Fruit fly (Drosophila melanogaster): Measurements from ENCODE around the gene CG34382.

The CG34382 gene

DNA sequence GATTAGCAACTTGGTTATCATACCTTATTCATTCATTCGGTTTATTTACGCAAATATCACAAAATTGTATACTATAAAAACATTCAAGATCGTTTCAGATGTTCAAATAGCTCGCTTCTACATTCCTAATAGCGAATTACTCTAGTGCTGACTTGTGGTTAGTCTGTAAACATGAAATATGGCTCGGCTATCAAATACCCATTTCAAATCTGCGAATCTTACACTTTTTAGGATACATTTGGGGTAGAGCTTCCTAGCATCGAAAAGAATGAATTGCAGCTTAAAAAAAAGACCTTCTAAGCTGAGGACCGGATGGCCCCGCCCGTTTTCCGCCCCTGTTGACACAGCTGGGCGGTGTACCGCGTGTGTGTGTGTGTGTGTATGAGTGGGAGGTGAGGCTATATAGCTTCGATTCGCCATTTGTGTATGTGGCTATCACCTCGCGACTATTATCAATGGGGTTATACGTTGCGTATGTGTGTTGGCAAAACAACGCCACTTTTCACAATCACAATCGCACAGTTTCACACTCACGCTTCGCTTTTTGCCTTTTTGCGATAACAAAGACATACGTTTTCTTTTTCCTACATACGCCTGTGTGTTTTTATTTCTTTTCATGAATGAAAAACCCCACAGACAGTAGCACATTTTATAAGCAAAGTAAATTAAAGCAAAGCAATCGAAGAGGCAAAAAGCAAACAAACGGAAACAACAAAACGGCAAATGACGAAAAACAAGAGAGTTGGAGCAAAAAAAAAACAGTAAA, 32.0 kb upstream of the CG34382 start (continued):
- TF ChIP-seq sob (GFP tag; IDR thresholded peaks at IDR 0.05) (0 out of 2 replicates have a peak, but pooled peaks have one; percentile 14), Chrac-16 (GFP tag; optimal IDR thresholded peaks at IDR 0.05) (no peak), CG15269 (tag; optimal IDR thresholded peaks at IDR 0.05) (peak; percentile 10), CG16813 (GFP tag; IDR thresholded peaks at IDR 0.05; ENCODE audit: partially characterized antibody) (peak; percentile 54), Dbx (GFP tag; IDR thresholded peaks at IDR 0.05) (peak; percentile 37; the same call in 1 of the 3 replicates), dysf (GFP tag; IDR thresholded peaks at IDR 0.05) (0 out of 3 replicates have a peak, but pooled peaks have one; percentile 15), rib (GFP tag; IDR thresholded peaks at IDR 0.05) (peak; percentile 70), nom (GFP tag; optimal IDR thresholded peaks at IDR 0.05) (peak; percentile 16), Bgb (GFP tag; IDR thresholded peaks at IDR 0.05; ENCODE audit: partially characterized antibody) (0 out of 2 replicates have a peak, but pooled peaks have one; percentile 20), lab (GFP tag; optimal IDR thresholded peaks at IDR 0.05) (peak; percentile 33), bsh (GFP tag; optimal IDR thresholded peaks at IDR 0.05) (peak in 1 of 2 experiments; percentile 51), CG14860 (GFP tag; IDR thresholded peaks at IDR 0.05; ENCODE audit: partially characterized antibody) (0 out of 3 replicates have a peak, but pooled peaks have one; percentile 26), Drgx (GFP tag; IDR thresholded peaks at IDR 0.05) (0 out of 2 replicates have a peak, but pooled peaks have one; percentile 21), hb (GFP tag; IDR thresholded peaks at IDR 0.05; ENCODE audit: partially characterized antibody) (peak; percentile 63; the same call in 1 of the 3 replicates), Rfx (GFP tag; IDR thresholded peaks at IDR 0.05) (peak; percentile 23; the same call in 1 of the 2 replicates), Atf6 (GFP tag; IDR thresholded peaks at IDR 0.05) (peak; percentile 46; the same call in 1 of the 2 replicates), inv (GFP tag; IDR thresholded peaks at IDR 0.05; ENCODE audit: partially characterized antibody) (peak; percentile 55), Hmr (GFP tag; optimal IDR thresholded peaks at IDR 0.05) (peak; percentile 25), CG34224 (GFP tag; IDR thresholded peaks at IDR 0.05; ENCODE audit: partially characterized antibody) (peak; percentile 28; the same call in 1 of the 3 replicates), D19B (GFP tag; optimal IDR thresholded peaks at IDR 0.05) (peak; percentile 64), wek (GFP tag; optimal IDR thresholded peaks at IDR 0.05) (no peak), CG42726 (GFP tag; IDR thresholded peaks at IDR 0.05; ENCODE audit: partially characterized antibody) (no peak), CG15011 (GFP tag; optimal IDR thresholded peaks at IDR 0.05) (no peak)

DNA sequence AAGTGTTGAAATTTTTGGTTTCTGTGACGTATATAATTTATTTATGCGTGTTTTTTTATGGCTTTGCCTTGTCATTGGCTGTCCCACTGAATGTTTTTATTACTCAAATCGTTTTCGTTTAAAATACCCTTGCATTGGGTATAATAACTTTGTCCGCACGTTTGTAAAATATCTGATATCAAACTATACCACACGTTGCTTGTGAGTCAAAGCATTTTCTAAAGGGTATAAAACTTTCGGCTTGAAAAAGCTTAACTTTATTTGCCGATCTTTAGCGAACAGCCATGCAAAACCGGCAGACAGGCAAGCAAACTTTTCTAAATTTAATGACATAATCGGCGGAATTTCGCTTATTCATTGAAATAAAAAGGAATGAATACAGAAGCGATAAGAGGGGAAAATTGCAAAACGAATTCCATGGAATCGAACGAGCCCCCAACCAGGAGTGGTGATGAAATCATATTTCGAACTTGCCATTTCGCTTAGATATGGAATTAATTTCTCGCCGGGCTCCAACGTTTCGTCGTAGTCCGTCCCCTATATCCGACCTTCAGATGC, 31.3 kb upstream of the CG34382 start:
- TF ChIP-seq CG16779 (GFP tag; IDR thresholded peaks at IDR 0.05) (0 out of 2 replicates have a peak, but pooled peaks have one; percentile 33), dati (GFP tag; IDR thresholded peaks at IDR 0.05) (no peak), CG12236 (GFP tag; optimal IDR thresholded peaks at IDR 0.05) (no peak), CG11504 (tag; optimal IDR thresholded peaks at IDR 0.05) (peak; percentile 68), CG7745 (tag; optimal IDR thresholded peaks at IDR 0.05) (no peak), CG16863 (GFP tag; optimal IDR thresholded peaks at IDR 0.05) (peak; percentile 24), lilli (GFP tag; optimal IDR thresholded peaks at IDR 0.05) (peak; percentile 76), Scr (GFP tag; IDR thresholded peaks at IDR 0.05; ENCODE audit: partially characterized antibody) (no peak), salm (tag; optimal IDR thresholded peaks at IDR 0.05) (no peak), bigmax (GFP tag; optimal IDR thresholded peaks at IDR 0.05) (no peak), CG2116 (GFP tag; optimal IDR thresholded peaks at IDR 0.05) (no peak), BtbVII (GFP tag; optimal IDR thresholded peaks at IDR 0.05) (peak; percentile 42), TFAM (GFP tag; optimal IDR thresholded peaks at IDR 0.05) (no peak), CG1832 (GFP tag; optimal IDR thresholded peaks at IDR 0.05) (no peak), al (GFP tag; IDR thresholded peaks at IDR 0.05) (peak; percentile 56; the same call in 1 of the 2 replicates), CG11695 (GFP tag; IDR thresholded peaks at IDR 0.05) (0 out of 3 replicates have a peak, but pooled peaks have one; percentile 8), CG33213 (GFP tag; optimal IDR thresholded peaks at IDR 0.05) (no peak), CG16813 (GFP tag; IDR thresholded peaks at IDR 0.05; ENCODE audit: partially characterized antibody) (no peak), pfk (GFP tag; optimal IDR thresholded peaks at IDR 0.05) (no peak), cas (GFP tag; IDR thresholded peaks at IDR 0.05) (no peak), CG17829 (tag; optimal IDR thresholded peaks at IDR 0.05) (peak; percentile 9), p53 (GFP tag; optimal IDR thresholded peaks at IDR 0.05) (no peak), CG3065 (GFP tag; optimal IDR thresholded peaks at IDR 0.05) (no peak), CG11085 (GFP tag; IDR thresholded peaks at IDR 0.05) (no peak), Ptx1 (GFP tag; IDR thresholded peaks at IDR 0.05) (peak; percentile 38)
